Fruit fly (Drosophila melanogaster) whole organism, pupa: ENCODE data around the gene CG42718.

ENCODE experiments used
- CG10348 ChIP-seq: fragments of 200-800 bp; sonication (Bioruptor generic); IDR thresholded peaks from 2 replicates; pipeline ENCODE4 v1.3.6; 2022; ENCODE audit warnings: missing biosample characterization, missing genetic modification characterization
- CG12605 ChIP-seq: fragments of 200-800 bp; sonication (Bioruptor generic); IDR thresholded peaks from 2 replicates; pipeline ENCODE4 v1.3.6; 2022; ENCODE audit warnings: missing biosample characterization, missing genetic modification characterization
- CG13204 ChIP-seq: fragments of 200-800 bp; sonication (Bioruptor generic); optimal IDR thresholded peaks from 2 replicates; lab custom pipeline; 2018; ENCODE audit warnings: missing biosample characterization, mild to moderate bottlenecking, missing genetic modification characterization, moderate library complexity
- CG14655 ChIP-seq: fragments of 200-800 bp; sonication (Bioruptor generic); optimal IDR thresholded peaks from 3 replicates; lab custom pipeline; 2017; ENCODE audit warnings: mild to moderate bottlenecking, missing biosample characterization, missing genetic modification reagents, missing genetic modification characterization
- CG15710 ChIP-seq: fragments of 200-800 bp; sonication (Bioruptor generic); optimal IDR thresholded peaks from 2 replicates; lab custom pipeline; 2018; ENCODE audit warnings: missing biosample characterization, mild to moderate bottlenecking, missing genetic modification characterization, moderate library complexity
- CG17806 ChIP-seq: fragments of 200-800 bp; sonication (Bioruptor generic); optimal IDR thresholded peaks from 2 replicates; lab custom pipeline; 2018; ENCODE audit warnings: missing biosample characterization, mild to moderate bottlenecking, missing genetic modification characterization, moderate library complexity
- CG32121 ChIP-seq: fragments of 200-800 bp; sonication (Bioruptor generic); IDR thresholded peaks from 2 replicates; pipeline ENCODE4 v1.3.6; 2022; ENCODE audit warnings: missing biosample characterization, missing genetic modification characterization
- CG34367 ChIP-seq: fragments of 200-800 bp; sonication (Bioruptor generic); optimal IDR thresholded peaks from 2 replicates; lab custom pipeline; 2018; ENCODE audit warnings: missing biosample characterization, mild to moderate bottlenecking, missing genetic modification characterization
- CG4496 ChIP-seq: fragments of 200-800 bp; sonication (Bioruptor generic); IDR thresholded peaks from 3 replicates; pipeline ENCODE4 v1.3.6; 2022; ENCODE audit warnings: missing biosample characterization, missing genetic modification characterization
- CG8159 ChIP-seq: fragments of 200-800 bp; sonication (Bioruptor generic); optimal IDR thresholded peaks from 3 replicates; lab custom pipeline; 2018; ENCODE audit warnings: missing biosample characterization, mild to moderate bottlenecking, missing genetic modification characterization, moderate library complexity
- CG8301 ChIP-seq: fragments of 200-800 bp; sonication (Bioruptor generic); optimal IDR thresholded peaks from 2 replicates; lab custom pipeline; 2018; ENCODE audit warnings: missing biosample characterization, mild to moderate bottlenecking, missing genetic modification characterization
- CG9948 ChIP-seq: fragments of 200-800 bp; sonication (Bioruptor generic); optimal IDR thresholded peaks from 2 replicates; lab custom pipeline; 2018; ENCODE audit warnings: missing biosample characterization, mild to moderate bottlenecking, missing genetic modification characterization, moderate library complexity
- D1 ChIP-seq: fragments of 200-800 bp; sonication (Bioruptor generic); optimal IDR thresholded peaks from 2 replicates; lab custom pipeline; 2018; ENCODE audit warnings: missing biosample characterization, mild to moderate bottlenecking, missing genetic modification characterization, moderate library complexity
- EcR ChIP-seq: fragments of 200-800 bp; sonication (Bioruptor generic); optimal IDR thresholded peaks from 3 replicates; lab custom pipeline; 2019; ENCODE audit warnings: missing biosample characterization, missing genetic modification characterization, mild to moderate bottlenecking, moderate library complexity, missing genetic modification reagents
- Ets98B ChIP-seq: fragments of 200-800 bp; sonication (Bioruptor generic); IDR thresholded peaks from 2 replicates; pipeline ENCODE4 v1.3.6; 2022; ENCODE audit warnings: missing biosample characterization, missing genetic modification characterization
- Pif1A ChIP-seq: fragments of 200-800 bp; sonication (Bioruptor generic); optimal IDR thresholded peaks from 3 replicates; lab custom pipeline; 2016; ENCODE audit warnings: missing biosample characterization, missing genetic modification characterization
- Pif1B ChIP-seq: fragments of 200-800 bp; sonication (Bioruptor generic); optimal IDR thresholded peaks from 3 replicates; lab custom pipeline; 2016; ENCODE audit warnings: missing biosample characterization, missing genetic modification characterization
- Snoo ChIP-seq: fragments of 200-800 bp; sonication (Bioruptor generic); optimal IDR thresholded peaks from 3 replicates; lab custom pipeline; 2017; ENCODE audit warnings: missing biosample characterization, mild to moderate bottlenecking, missing genetic modification characterization, inconsistent platforms
- fd96Ca ChIP-seq: fragments of 200-800 bp; sonication (Bioruptor generic); IDR thresholded peaks from 3 replicates; pipeline ENCODE4 v1.3.6; 2022; ENCODE audit warnings: missing biosample characterization, missing genetic modification characterization
- gl ChIP-seq: fragments of 200-800 bp; sonication (Bioruptor generic); optimal IDR thresholded peaks from 2 replicates; lab custom pipeline; 2018; ENCODE audit warnings: missing biosample characterization, mild to moderate bottlenecking, missing genetic modification characterization
- rn ChIP-seq: fragments of 200-800 bp; sonication (Bioruptor generic); IDR thresholded peaks from 2 replicates; pipeline ENCODE4 v1.3.6; 2022; ENCODE audit warnings: missing biosample characterization, missing genetic modification characterization

Gene CG42718

dm6 chr3L:16339873-16340272 lies 18.8 kb upstream of the CG42718 start:
- no peak for TF ChIP-seq CG9948
- TF ChIP-seq EcR (GFP tag; lab: Kevin White, UChicago): peak; percentile 35
- TF ChIP-seq, all 21 proteins: peak for 1

- no peak for TF ChIP-seq CG8301 (tag; lab: Kevin White, UChicago)
- TF ChIP-seq CG14655 (GFP tag; lab: Kevin White, UChicago): no peak
- no peak for TF ChIP-seq CG4496 (GFP tag; lab: Robert Waterston, UW)
- TF ChIP-seq CG17806 (tag; lab: Kevin White, UChicago): no peak
- TF ChIP-seq gl (tag; lab: Kevin White, UChicago): no peak
- TF ChIP-seq CG12605: no peak
Measured at dm6 chr3L:16339463-16339862, 18.4 kb upstream of the CG42718 start.

- TF ChIP-seq CG15710 (tag; lab: Kevin White, UChicago) (no peak), D1 (no peak), Pif1A (GFP tag; lab: Kevin White, UChicago) (no peak), CG34367 (no peak), CG17806 (tag; lab: Kevin White, UChicago) (no peak), Snoo (tag; lab: Kevin White, UChicago) (no peak), fd96Ca (no peak), Ets98B (GFP tag; lab: Robert Waterston, UW) (no peak), EcR (GFP tag; lab: Kevin White, UChicago) (no peak), rn (GFP tag; lab: Robert Waterston, UW) (no peak), CG10348 (GFP tag; lab: Robert Waterston, UW) (no peak), CG9948 (no peak), CG4496 (GFP tag; lab: Robert Waterston, UW) (no peak)
- TF ChIP-seq, all 21 proteins: peak for 0
Measured at dm6 chr3L:16338703-16339102, 17.6 kb upstream of the CG42718 start, which contains the start of gene CG4998. Gene CG4998 (plus strand): TSS chr3L:16339003.

- TF ChIP-seq CG10348 (GFP tag; lab: Robert Waterston, UW): no peak
- no peak for TF ChIP-seq Snoo (tag; lab: Kevin White, UChicago)
- TF ChIP-seq CG13204 (GFP tag; lab: Kevin White, UChicago): no peak
- no peak for TF ChIP-seq gl (tag; lab: Kevin White, UChicago)
- no peak for TF ChIP-seq EcR (GFP tag; lab: Kevin White, UChicago)
- TF ChIP-seq CG14655 (GFP tag; lab: Kevin White, UChicago): no peak
- no peak for TF ChIP-seq rn (GFP tag; lab: Robert Waterston, UW)
- TF ChIP-seq CG9948: no peak
- TF ChIP-seq Pif1B (GFP tag; lab: Kevin White, UChicago): no peak
- TF ChIP-seq D1: no peak
- no peak for TF ChIP-seq CG15710 (tag; lab: Kevin White, UChicago)
Measured at dm6 chr3L:16337739-16338138, 16.7 kb upstream of the CG42718 start.

DNA sequence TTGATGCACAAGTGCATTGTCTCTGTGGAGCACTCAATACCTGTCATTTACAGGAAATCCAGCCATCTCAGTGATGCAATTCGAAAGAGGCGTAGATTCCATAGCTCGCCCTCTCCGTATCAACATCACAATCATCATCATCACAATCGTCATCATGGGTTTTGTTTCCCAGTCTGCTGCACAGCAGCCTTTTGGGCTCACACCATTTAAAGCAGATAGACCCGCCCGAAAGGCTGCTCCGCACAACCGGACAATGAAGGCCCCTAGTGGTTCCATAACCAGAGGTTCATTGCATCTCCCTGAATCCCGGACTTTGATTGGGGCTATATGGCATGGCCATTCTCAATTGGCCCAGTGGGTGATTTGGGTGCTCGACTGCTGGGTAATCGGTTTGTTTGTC lies 13.8 kb upstream of the CG42718 start:
- TF ChIP-seq CG13204 (GFP tag; lab: Kevin White, UChicago) (no peak), fd96Ca (0 out of 3 replicates have a peak, but pooled peaks have one; percentile 15), EcR (GFP tag; lab: Kevin White, UChicago) (peak; percentile 25), CG4496 (GFP tag; lab: Robert Waterston, UW) (peak; percentile 69; the same call in 2 of the 3 replicates)

- TF ChIP-seq rn (GFP tag; lab: Robert Waterston, UW) (no peak), CG13204 (GFP tag; lab: Kevin White, UChicago) (no peak), D1 (no peak), CG10348 (GFP tag; lab: Robert Waterston, UW) (no peak), EcR (GFP tag; lab: Kevin White, UChicago) (no peak), CG17806 (tag; lab: Kevin White, UChicago) (no peak), Snoo (tag; lab: Kevin White, UChicago) (no peak), Ets98B (GFP tag; lab: Robert Waterston, UW) (no peak)
Measured at dm6 chr3L:16333013-16333412, 11.9 kb upstream of the CG42718 start, which contains the start of gene CG13056. Gene CG13056 (plus strand): TSS chr3L:16333313.

dm6 chr3L:16331633-16332032 lies 10.6 kb upstream of the CG42718 start, which contains the start of gene retinin:
Gene retinin (plus strand): TSS chr3L:16331933.
- TF ChIP-seq CG10348 (GFP tag; lab: Robert Waterston, UW) (no peak), rn (GFP tag; lab: Robert Waterston, UW) (no peak), CG8301 (tag; lab: Kevin White, UChicago) (no peak), CG12605 (no peak), EcR (GFP tag; lab: Kevin White, UChicago) (no peak), CG4496 (GFP tag; lab: Robert Waterston, UW) (no peak), Snoo (tag; lab: Kevin White, UChicago) (no peak), CG9948 (no peak), gl (tag; lab: Kevin White, UChicago) (no peak), CG14655 (GFP tag; lab: Kevin White, UChicago) (no peak), CG8159 (tag; lab: Kevin White, UChicago) (no peak), CG15710 (tag; lab: Kevin White, UChicago) (no peak), D1 (no peak), Pif1B (GFP tag; lab: Kevin White, UChicago) (no peak), CG17806 (tag; lab: Kevin White, UChicago) (no peak), CG13204 (GFP tag; lab: Kevin White, UChicago) (no peak), CG32121 (no peak)
